Fruit fly (Drosophila melanogaster): Measurements from ENCODE around the gene PIG-H.

Gene PIG-H

dm6 chr3R:8037896-8038295, 38.3 kb downstream of the PIG-H start (continued):
- TF ChIP-seq CG7987 (GFP tag; optimal IDR thresholded peaks at IDR 0.05) (no peak), CG11696 (GFP tag; IDR thresholded peaks at IDR 0.05) (no peak), maf-S (GFP tag; optimal IDR thresholded peaks at IDR 0.05) (no peak), lab (GFP tag; optimal IDR thresholded peaks at IDR 0.05) (no peak), CG18619 (GFP tag; optimal IDR thresholded peaks at IDR 0.05) (no peak), lilli (GFP tag; optimal IDR thresholded peaks at IDR 0.05) (no peak), CG1832 (GFP tag; optimal IDR thresholded peaks at IDR 0.05) (no peak), H2.0 (GFP tag; IDR thresholded peaks at IDR 0.05) (peak; percentile 12; the same call in 1 of the 2 replicates), Sry-δ (GFP tag; optimal IDR thresholded peaks at IDR 0.05) (no peak), CG7556 (GFP tag; optimal IDR thresholded peaks at IDR 0.05) (no peak), al (GFP tag; IDR thresholded peaks at IDR 0.05) (no peak), CG4328 (GFP tag; optimal IDR thresholded peaks at IDR 0.05) (no peak), cwo (GFP tag; optimal IDR thresholded peaks at IDR 0.05) (no peak), gem (tag; optimal IDR thresholded peaks at IDR 0.05) (peak; percentile 32), pros (GFP tag; optimal IDR thresholded peaks at IDR 0.05) (no peak), lmd (GFP tag; IDR thresholded peaks at IDR 0.05) (no peak), CG2202 (tag; optimal IDR thresholded peaks at IDR 0.05) (no peak), CG8089 (GFP tag; optimal IDR thresholded peaks at IDR 0.05) (no peak), hkb (optimal IDR thresholded peaks at IDR 0.05) (no peak), hkb (GFP tag; IDR thresholded peaks at IDR 0.05) (no peak; the same call in 1 of the 2 replicates), Drgx (GFP tag; IDR thresholded peaks at IDR 0.05) (peak; percentile 81), NC2α (GFP tag; optimal IDR thresholded peaks at IDR 0.05) (no peak), z (GFP tag; IDR thresholded peaks at IDR 0.05) (no peak), Ptx1 (GFP tag; IDR thresholded peaks at IDR 0.05) (peak; percentile 33; the same call in 1 of the 2 replicates), gfzf (GFP tag; optimal IDR thresholded peaks at IDR 0.05) (no peak), bigmax (GFP tag; optimal IDR thresholded peaks at IDR 0.05) (no peak), CG10462 (GFP tag; optimal IDR thresholded peaks at IDR 0.05) (no peak), bowl (GFP tag; IDR thresholded peaks at IDR 0.05) (no peak), sd (tag; optimal IDR thresholded peaks at IDR 0.05) (no peak), CG12219 (GFP tag; optimal IDR thresholded peaks at IDR 0.05) (no peak), danr (GFP tag; IDR thresholded peaks at IDR 0.05) (no peak), CG13424 (tag; optimal IDR thresholded peaks at IDR 0.05) (no peak), CG10543 (GFP tag; optimal IDR thresholded peaks at IDR 0.05) (no peak), CHES-1-like (GFP tag; optimal IDR thresholded peaks at IDR 0.05) (no peak), bbx (GFP tag; IDR thresholded peaks at IDR 0.05; ENCODE audit: partially characterized antibody) (no peak), nerfin-1 (tag; optimal IDR thresholded peaks at IDR 0.05) (no peak), CG8478 (optimal IDR thresholded peaks at IDR 0.05) (no peak), CG34224 (GFP tag; IDR thresholded peaks at IDR 0.05; ENCODE audit: partially characterized antibody) (no peak), CG17186 (GFP tag; optimal IDR thresholded peaks at IDR 0.05) (no peak), toy (GFP tag; IDR thresholded peaks at IDR 0.05) (no peak), Adf1 (GFP tag; IDR thresholded peaks at IDR 0.05) (no peak), CG34422 (GFP tag; IDR thresholded peaks at IDR 0.05) (no peak), CG3163 (GFP tag; optimal IDR thresholded peaks at IDR 0.05) (no peak), CG18476 (GFP tag; optimal IDR thresholded peaks at IDR 0.05) (no peak), YL-1 (GFP tag; optimal IDR thresholded peaks at IDR 0.05) (no peak), yki (optimal IDR thresholded peaks at IDR 0.05) (no peak), Mes4 (GFP tag; optimal IDR thresholded peaks at IDR 0.05) (no peak), CG6765 (GFP tag; optimal IDR thresholded peaks at IDR 0.05) (no peak), dimm (GFP tag; IDR thresholded peaks at IDR 0.05) (no peak), ci (GFP tag; IDR thresholded peaks at IDR 0.05) (peak; percentile 60; the same call in 2 of the 3 replicates), crol (GFP tag; IDR thresholded peaks at IDR 0.05) (no peak), ato (GFP tag; IDR thresholded peaks at IDR 0.05; ENCODE audit: partially characterized antibody) (no peak), fd96Cb (tag; optimal IDR thresholded peaks at IDR 0.05) (peak; percentile 39)

Measured in whole organism, embryonic.